Worm (Caenorhabditis elegans) whole organism, L1 larva: Measurements from ENCODE around the gene T09A5.14.

Experiments
- C16A3.4 ChIP-seq: fragments of 150-350 bp; optimal IDR thresholded peaks from 2 replicates; lab custom pipeline; 2014; ENCODE audit warnings: missing biosample characterization, missing genetic modification characterization
- C34B4.2 ChIP-seq: sonication (generic microtip); optimal IDR thresholded peaks from 2 replicates; lab custom pipeline; 2017; ENCODE audit warnings: mild to moderate bottlenecking, missing genetic modification characterization, missing compliant biosample characterization
- Y116A8C.19 ChIP-seq: sonication (generic microtip); optimal IDR thresholded peaks from 2 replicates; lab custom pipeline; 2016; ENCODE audit warnings: missing compliant biosample characterization, missing genetic modification characterization, borderline replicate concordance
- aha-1 ChIP-seq: fragments of 150-350 bp; optimal IDR thresholded peaks from 2 replicates; lab custom pipeline; 2014; ENCODE audit warnings: missing biosample characterization, missing genetic modification characterization
- alr-1 ChIP-seq: fragments of 200-800 bp; sonication (Bioruptor generic); optimal IDR thresholded peaks from 2 replicates; lab custom pipeline; 2018; ENCODE audit warnings: borderline replicate concordance, mild to moderate bottlenecking, missing genetic modification characterization, missing compliant biosample characterization
- aly-2 ChIP-seq: fragments of 150-350 bp; optimal IDR thresholded peaks from 2 replicates; lab custom pipeline; 2014; ENCODE audit warnings: missing biosample characterization, missing genetic modification characterization
- ama-1 ChIP-seq: fragments of 150-350 bp; optimal IDR thresholded peaks from 2 replicates; lab custom pipeline; 2014
- blmp-1 ChIP-seq: fragments of 150-350 bp; optimal IDR thresholded peaks from 2 replicates; lab custom pipeline; 2014; ENCODE audit warnings: missing biosample characterization, missing genetic modification characterization
- ceh-90 ChIP-seq: sonication (generic microtip); optimal IDR thresholded peaks from 2 replicates; lab custom pipeline; 2016; ENCODE audit warnings: missing genetic modification characterization, missing compliant biosample characterization
- dpl-1 ChIP-seq, 3 experiments: fragments of 150-350 bp in 2 of 3; sonication (generic microtip) in 1 of 3; optimal IDR thresholded peaks; 2 replicates each; lab custom pipeline; 2014 to 2017; ENCODE audit warnings: missing biosample characterization in 3 of 3, missing genetic modification characterization in 3 of 3, missing genetic modification reagents in 3 of 3
- efl-1 ChIP-seq, 4 experiments: fragments of 150-350 bp; optimal IDR thresholded peaks in 3 of 4; peaks in 1 of 4; 1 replicate in 1 of 4; 2 replicates in 3 of 4; lab custom pipeline; 2014; ENCODE audit warnings: missing biosample characterization in 2 of 4, missing genetic modification characterization in 2 of 4, missing genetic modification reagents in 2 of 4
- egl-13 ChIP-seq: sonication (generic microtip); optimal IDR thresholded peaks from 2 replicates; lab custom pipeline; 2016; ENCODE audit warnings: missing genotype, missing genetic modification reagents, missing genetic modification characterization, missing compliant biosample characterization
- egl-27 ChIP-seq, 2 experiments: fragments of 150-350 bp in 1 of 2; sonication (generic microtip); optimal IDR thresholded peaks; 3 replicates each; lab custom pipeline; 2017 to 2018; ENCODE audit warnings: missing biosample characterization in 2 of 2, missing genetic modification characterization in 2 of 2, missing genetic modification reagents in 2 of 2
- elt-2 ChIP-seq: sonication (generic microtip); optimal IDR thresholded peaks from 2 replicates; lab custom pipeline; 2016; ENCODE audit warnings: missing genetic modification characterization, mild to moderate bottlenecking, inconsistent platforms, missing compliant biosample characterization, missing genetic modification reagents
- elt-3 ChIP-seq, 6 experiments: fragments of 150-350 bp in 1 of 6; sonication (generic microtip); optimal IDR thresholded peaks; 2 replicates each; lab custom pipeline; 2017 to 2018; ENCODE audit warnings: missing biosample characterization in 6 of 6, missing genetic modification characterization in 6 of 6, inconsistent platforms in 1 of 6
- ets-5 ChIP-seq: fragments of 200-800 bp; sonication (Bioruptor generic); IDR thresholded peaks from 2 replicates; pipeline ENCODE4 v1.3.6; 2022; ENCODE audit warnings: missing genetic modification characterization, missing compliant biosample characterization
- fkh-4 ChIP-seq: sonication (generic microtip); optimal IDR thresholded peaks from 2 replicates; lab custom pipeline; 2016; ENCODE audit warnings: missing compliant biosample characterization, missing genetic modification characterization, borderline replicate concordance
- grh-1 ChIP-seq: fragments of 200-800 bp; sonication (Bioruptor generic); IDR thresholded peaks from 2 replicates; pipeline ENCODE4 v1.3.6; 2022; ENCODE audit warnings: missing genetic modification reagents, missing genetic modification characterization, missing compliant biosample characterization
- hlh-17 ChIP-seq: fragments of 200-800 bp; sonication (Bioruptor generic); optimal IDR thresholded peaks from 2 replicates; lab custom pipeline; 2018; ENCODE audit warnings: missing genetic modification characterization, mild to moderate bottlenecking, missing compliant biosample characterization, moderate library complexity, borderline replicate concordance
- irx-1 ChIP-seq: sonication (generic microtip); optimal IDR thresholded peaks from 2 replicates; lab custom pipeline; 2016; ENCODE audit warnings: missing genetic modification characterization, missing compliant biosample characterization
- jun-1 ChIP-seq: fragments of 150-350 bp; optimal IDR thresholded peaks from 2 replicates; lab custom pipeline; 2014; ENCODE audit warnings: missing biosample characterization, missing genetic modification reagents, missing genetic modification characterization
- lin-13 ChIP-seq: fragments of 150-350 bp; optimal IDR thresholded peaks from 2 replicates; lab custom pipeline; 2014; ENCODE audit warnings: missing biosample characterization, missing genetic modification reagents, missing genetic modification characterization
- lin-39 ChIP-seq: fragments of 150-350 bp; optimal IDR thresholded peaks from 2 replicates; lab custom pipeline; 2014; ENCODE audit warnings: missing biosample characterization, missing genetic modification reagents, missing genetic modification characterization
- lir-3 ChIP-seq: sonication (generic microtip); optimal IDR thresholded peaks from 2 replicates; lab custom pipeline; 2016; ENCODE audit warnings: mild to moderate bottlenecking, missing genetic modification characterization, moderate library complexity, missing compliant biosample characterization; ENCODE audit not compliant: poor library complexity
- mab-9 ChIP-seq: fragments of 200-800 bp; sonication (Bioruptor generic); IDR thresholded peaks from 2 replicates; pipeline ENCODE4 v1.3.6; 2022; ENCODE audit warnings: missing genetic modification reagents, missing genetic modification characterization, missing compliant biosample characterization
- mep-1 ChIP-seq: fragments of 150-350 bp; optimal IDR thresholded peaks from 2 replicates; lab custom pipeline; 2014; ENCODE audit warnings: missing biosample characterization, missing genetic modification characterization
- nhr-12 ChIP-seq: sonication (generic microtip); optimal IDR thresholded peaks from 2 replicates; lab custom pipeline; 2017; ENCODE audit warnings: missing biosample characterization, missing genetic modification characterization
- nhr-19 ChIP-seq: fragments of 200-800 bp; sonication (Bioruptor generic); conservative IDR thresholded peaks from 2 replicates; pipeline ENCODE4 v1.3.6; 2022; ENCODE audit warnings: missing genetic modification characterization, missing compliant biosample characterization
- nhr-47 ChIP-seq: sonication (generic microtip); optimal IDR thresholded peaks from 2 replicates; lab custom pipeline; 2016; ENCODE audit warnings: mild to moderate bottlenecking, missing genetic modification characterization, moderate library complexity, missing compliant biosample characterization
- nhr-71 ChIP-seq: sonication (generic microtip); optimal IDR thresholded peaks from 2 replicates; lab custom pipeline; 2016; ENCODE audit warnings: mild to moderate bottlenecking, missing genetic modification characterization, moderate library complexity, missing compliant biosample characterization
- nhr-76 ChIP-seq: sonication (generic microtip); optimal IDR thresholded peaks from 2 replicates; lab custom pipeline; 2017; ENCODE audit warnings: missing biosample characterization, missing genetic modification characterization
- nhr-77 ChIP-seq: fragments of 150-350 bp; optimal IDR thresholded peaks from 2 replicates; lab custom pipeline; 2014; ENCODE audit warnings: missing biosample characterization, missing genetic modification characterization
- nhr-85 ChIP-seq: sonication (generic microtip); peaks from one replicate; lab custom pipeline; 2016; ENCODE audit warnings: missing genetic modification characterization, inconsistent platforms, missing compliant biosample characterization
- pag-3 ChIP-seq: sonication (generic microtip); optimal IDR thresholded peaks from 2 replicates; lab custom pipeline; 2017; ENCODE audit warnings: missing genetic modification characterization, mild to moderate bottlenecking, missing compliant biosample characterization, antibody characterized with exemption, borderline replicate concordance; ENCODE audit not compliant: insufficient read depth
- pqm-1 ChIP-seq: sonication (generic microtip); optimal IDR thresholded peaks from 3 replicates; lab custom pipeline; 2017; ENCODE audit warnings: missing biosample characterization, missing genetic modification characterization
- rnt-1 ChIP-seq: sonication (generic microtip); optimal IDR thresholded peaks from 2 replicates; lab custom pipeline; 2016; ENCODE audit warnings: mild to moderate bottlenecking, missing genetic modification characterization, moderate library complexity, missing compliant biosample characterization
- skn-1 ChIP-seq: fragments of 150-350 bp; optimal IDR thresholded peaks from 2 replicates; lab custom pipeline; 2014; ENCODE audit warnings: missing biosample characterization, missing genetic modification characterization
- sox-4 ChIP-seq: sonication (generic microtip); optimal IDR thresholded peaks from 2 replicates; lab custom pipeline; 2016; ENCODE audit warnings: missing genetic modification characterization, missing compliant biosample characterization
- sptf-1 ChIP-seq: fragments of 150-350 bp; optimal IDR thresholded peaks from 2 replicates; lab custom pipeline; 2014; ENCODE audit warnings: missing biosample characterization, missing genetic modification characterization
- unc-130 ChIP-seq: fragments of 150-350 bp; optimal IDR thresholded peaks from 2 replicates; lab custom pipeline; 2017; ENCODE audit warnings: missing biosample characterization, missing genetic modification characterization, inconsistent platforms
- unc-62 ChIP-seq: fragments of 150-350 bp; optimal IDR thresholded peaks from 2 replicates; lab custom pipeline; 2014; ENCODE audit warnings: missing biosample characterization, missing genetic modification reagents, missing genetic modification characterization
- unc-86 ChIP-seq: sonication (generic microtip); optimal IDR thresholded peaks from 2 replicates; lab custom pipeline; 2016; ENCODE audit warnings: missing genetic modification characterization, missing compliant biosample characterization
- unc-98 ChIP-seq: fragments of 200-800 bp; sonication (Bioruptor generic); IDR thresholded peaks from 2 replicates; pipeline ENCODE4 v1.3.6; 2022; ENCODE audit warnings: missing genetic modification characterization, missing compliant biosample characterization
- zag-1 ChIP-seq: fragments of 150-350 bp; optimal IDR thresholded peaks from 2 replicates; lab custom pipeline; 2014; ENCODE audit warnings: missing biosample characterization, missing genetic modification characterization
- ztf-11 ChIP-seq, 2 experiments: sonication (generic microtip); optimal IDR thresholded peaks; 2 replicates each; lab custom pipeline; 2016 to 2017; ENCODE audit warnings: missing genetic modification characterization in 2 of 2, missing biosample characterization in 1 of 2, missing compliant biosample characterization in 1 of 2
- ztf-4 ChIP-seq: fragments of 150-350 bp; optimal IDR thresholded peaks from 2 replicates; lab custom pipeline; 2014; ENCODE audit warnings: missing biosample characterization, missing genetic modification characterization

The T09A5.14 gene

ce11 chrII:7857485-7858010 is 25.4 kb downstream of the T09A5.14 start, which contains the start of the genes cec-3 and T09A5.15 (continued):
- TF ChIP-seq nhr-85 (tag; lab: Kevin White, UChicago) (peak; percentile 40), ets-5 (GFP tag; lab: Robert Waterston, UW) (no peak), pqm-1 (tag; lab: Kevin White, UChicago) (no peak), elt-3 (tag; optimal IDR thresholded peaks at IDR 0.05; lab: Kevin White, UChicago) (no peak), nhr-47 (tag; lab: Kevin White, UChicago) (peak; percentile 73), sox-4 (tag; lab: Kevin White, UChicago) (no peak), lin-39 (tag; lab: Kevin White, UChicago) (no peak), nhr-19 (GFP tag; lab: Robert Waterston, UW) (0 out of 2 replicates have a peak, but pooled peaks have one; percentile 14), sptf-1 (tag; lab: Kevin White, UChicago) (no peak), irx-1 (tag; lab: Kevin White, UChicago) (peak; percentile 8), mep-1 (tag; lab: Kevin White, UChicago) (peak; percentile 48), unc-130 (no peak), skn-1 (tag; lab: Kevin White, UChicago) (peak; percentile 45), ceh-90 (no peak), nhr-12 (no peak), ama-1 (no peak), unc-86 (peak; percentile 11), fkh-4 (no peak), C34B4.2 (no peak), nhr-76 (tag; lab: Kevin White, UChicago) (no peak), zag-1 (tag; lab: Kevin White, UChicago) (no peak), alr-1 (no peak), nhr-77 (peak; percentile 5), C16A3.4 (tag; lab: Kevin White, UChicago) (peak; percentile 66), nhr-71 (tag; lab: Kevin White, UChicago) (peak; percentile 77), elt-2 (tag; lab: Kevin White, UChicago) (no peak), jun-1 (tag; lab: Kevin White, UChicago) (no peak), ztf-4 (tag; lab: Kevin White, UChicago) (no peak), ztf-11 (tag; optimal IDR thresholded peaks at IDR 0.05; lab: Kevin White, UChicago) (peak in 1 of 2 experiments; percentile 63), lir-3 (peak; percentile 55), hlh-17 (no peak)

ce11 chrII:7858101-7858500 is 25.9 kb downstream of the T09A5.14 start, which contains the start of gene sds-22:
TSS of gene sds-22 (plus strand) at chrII:7858401.
- no peak for TF ChIP-seq ztf-4 (tag; lab: Kevin White, UChicago)
- no peak for TF ChIP-seq efl-1 (optimal IDR thresholded peaks at IDR 0.05; lab: Kevin White, UChicago)
- TF ChIP-seq efl-1 (GFP tag; optimal IDR thresholded peaks at IDR 0.05 in 1 of 2; lab: Kevin White, UChicago), result peak in 1 of 2 experiments; percentile 83

- TF ChIP-seq pag-3 (tag; lab: Kevin White, UChicago) (no peak), alr-1 (peak; percentile 16), grh-1 (GFP tag; lab: Robert Waterston, UW) (no peak), egl-13 (tag; lab: Kevin White, UChicago) (peak; percentile 14), efl-1 (optimal IDR thresholded peaks at IDR 0.05; lab: Kevin White, UChicago) (peak; percentile 5 to 89), efl-1 (GFP tag; optimal IDR thresholded peaks at IDR 0.05 in 1 of 2; lab: Kevin White, UChicago) (peak; percentile 87 to 97), elt-3 (tag; optimal IDR thresholded peaks at IDR 0.05; lab: Kevin White, UChicago) (no peak), nhr-76 (tag; lab: Kevin White, UChicago) (no peak), zag-1 (tag; lab: Kevin White, UChicago) (no peak), aly-2 (tag; lab: Kevin White, UChicago) (no peak), sptf-1 (tag; lab: Kevin White, UChicago) (no peak), unc-86 (peak; percentile 69), unc-98 (GFP tag; lab: Robert Waterston, UW) (no peak), dpl-1 (GFP tag; optimal IDR thresholded peaks at IDR 0.05; lab: Kevin White, UChicago) (peak; percentile 83 to 91 (median 86)), egl-27 (tag; optimal IDR thresholded peaks at IDR 0.05; lab: Kevin White, UChicago) (no peak), aha-1 (tag; lab: Kevin White, UChicago) (no peak), blmp-1 (peak; percentile 44), Y116A8C.19 (tag; lab: Kevin White, UChicago) (no peak), ztf-11 (tag; optimal IDR thresholded peaks at IDR 0.05; lab: Kevin White, UChicago) (no peak), rnt-1 (no peak), jun-1 (tag; lab: Kevin White, UChicago) (no peak), lin-39 (tag; lab: Kevin White, UChicago) (no peak), unc-62 (GFP tag; lab: Kevin White, UChicago) (no peak), mab-9 (no peak), lin-13 (GFP tag; lab: Kevin White, UChicago) (no peak), nhr-12 (no peak)
These were observed 28.2 kb downstream of the T09A5.14 start, which contains the start of gene lin-5 for ce11 chrII:7860221-7860928. TSS of gene lin-5 (plus strand) at chrII:7860574.
